Fruit fly (Drosophila melanogaster) whole organism, embryonic: ENCODE measurements around the gene CG33631.

ENCODE experiments used
- CG6272 ChIP-seq: fragments of 200-800 bp; sonication (Bioruptor generic); IDR thresholded peaks from 2 replicates; pipeline ENCODE4 v1.3.6; 2022; ENCODE audit warnings: missing biosample characterization, missing genetic modification characterization
- Dll ChIP-seq: fragments of 200-800 bp; sonication (Bioruptor generic); IDR thresholded peaks from 4 replicates; pipeline ENCODE4 v1.3.6; 2022; ENCODE audit warnings: missing biosample characterization, missing genetic modification characterization; ENCODE audit not compliant: partially characterized antibody
- Dref ChIP-seq: fragments of 200-800 bp; sonication (Bioruptor generic); IDR thresholded peaks from 2 replicates; pipeline ENCODE4 v1.3.6; 2022; ENCODE audit warnings: missing biosample characterization, missing genetic modification characterization
- Hr3 ChIP-seq: fragments of 200-800 bp; sonication (Bioruptor generic); optimal IDR thresholded peaks from 3 replicates; lab custom pipeline; 2016; ENCODE audit warnings: missing biosample characterization, missing genetic modification characterization
- dmrt11E ChIP-seq: fragments of 200-800 bp; sonication (Bioruptor generic); optimal IDR thresholded peaks from 3 replicates; lab custom pipeline; 2018; ENCODE audit warnings: missing biosample characterization, mild to moderate bottlenecking, missing genetic modification characterization, moderate library complexity
- dysf ChIP-seq: fragments of 200-800 bp; sonication (Bioruptor generic); IDR thresholded peaks from 3 replicates; pipeline ENCODE4 v1.3.6; 2022; ENCODE audit warnings: missing biosample characterization, missing genetic modification characterization
- ftz-f1 ChIP-seq: fragments of 200-800 bp; sonication (Bioruptor generic); optimal IDR thresholded peaks from 2 replicates; lab custom pipeline; 2016; ENCODE audit warnings: missing biosample characterization, missing genetic modification characterization
- sob ChIP-seq: fragments of 200-800 bp; sonication (Bioruptor generic); IDR thresholded peaks from 2 replicates; pipeline ENCODE4 v1.3.6; 2022; ENCODE audit warnings: missing biosample characterization, missing genetic modification characterization
- sqz ChIP-seq: fragments of 200-800 bp; sonication (Bioruptor generic); optimal IDR thresholded peaks from 3 replicates; lab custom pipeline; 2018; ENCODE audit warnings: missing biosample characterization, mild to moderate bottlenecking, missing genetic modification characterization
- yki ChIP-seq: fragments of >200 bp; optimal IDR thresholded peaks from 3 replicates; lab custom pipeline; 2018

dm6 chr3R:10066470-10066869, 2.7 kb downstream of the CG33631 start, which contains the start of gene CG33783:
- TF ChIP-seq CG6272 (GFP tag; lab: Robert Waterston, UW) (no peak), ftz-f1 (GFP tag; lab: Kevin White, UChicago) (no peak), Hr3 (GFP tag; lab: Kevin White, UChicago) (no peak), Dll (GFP tag; lab: Robert Waterston, UW) (no peak), Dref (GFP tag; lab: Robert Waterston, UW) (no peak), dmrt11E (tag; lab: Kevin White, UChicago) (no peak), sqz (GFP tag; lab: Kevin White, UChicago) (no peak), dysf (GFP tag; lab: Robert Waterston, UW) (no peak), sob (GFP tag; lab: Robert Waterston, UW) (no peak), yki (lab: Kevin White, UChicago) (no peak)
